Fruit fly (Drosophila melanogaster) Kc167 (cell line): ENCODE measurements around the gene CG13313.

Source experiments
- h ChIP-seq: fragments of >200 bp; optimal IDR thresholded peaks from 3 replicates; lab custom pipeline; 2018; ENCODE audit warnings: missing external identifiers
- psq ChIP-seq: fragments of >200 bp; optimal IDR thresholded peaks from 2 replicates; lab custom pipeline; 2017; ENCODE audit warnings: missing external identifiers

- TF ChIP-seq h (no peak), psq (lab: Kevin White, UChicago) (no peak)
Observed at dm6 chr3L:8964458-8964857, 5.8 kb downstream of the CG13313 start, which contains the start of gene ValRS-m.
